Fruit fly (Drosophila melanogaster) whole organism, wandering third instar larva: ENCODE results near the gene CG1628.
A peak's percentile ranks its signal among the peaks of the same experiment; 100 is the strongest.

Experiments
- HLH106 ChIP-seq: fragments of 200-800 bp; optimal IDR thresholded peaks from 3 replicates; lab custom pipeline; 2019; ENCODE audit warnings: missing biosample characterization, mild to moderate bottlenecking, missing genetic modification characterization, moderate library complexity
- Hr78 ChIP-seq: fragments of >200 bp; optimal IDR thresholded peaks from 2 replicates; lab custom pipeline; 2017; ENCODE audit warnings: missing biosample characterization, missing genetic modification characterization
- Myc ChIP-seq: fragments of >200 bp; optimal IDR thresholded peaks from 2 replicates; lab custom pipeline; 2017
- OdsH ChIP-seq: fragments of 200-800 bp; sonication (Bioruptor generic); optimal IDR thresholded peaks from 2 replicates; lab custom pipeline; 2016; ENCODE audit warnings: missing biosample characterization, mild to moderate bottlenecking, missing genetic modification characterization

DNA sequence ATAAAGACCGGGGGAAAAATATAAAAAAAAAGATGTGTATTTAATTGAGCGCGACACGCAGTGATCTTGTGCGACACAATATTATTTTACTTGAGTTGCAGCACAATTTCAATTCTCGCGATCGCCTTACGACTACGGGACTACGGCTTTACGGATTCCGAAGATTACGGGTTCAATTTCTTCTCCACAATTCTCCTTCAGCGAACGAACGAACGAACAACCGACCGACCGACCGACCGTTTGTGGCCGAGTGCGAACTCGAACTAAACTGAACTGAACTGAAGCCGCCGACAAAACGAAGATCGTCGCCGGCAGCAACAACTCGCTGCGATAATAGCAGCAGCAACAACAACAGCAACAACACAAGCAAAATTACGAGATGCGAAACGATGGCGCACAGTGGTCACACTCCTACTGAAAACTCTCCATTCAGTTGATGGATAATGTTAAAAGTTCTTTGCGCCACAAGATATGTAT is 17.3 kb downstream of the CG1628 start, which contains the start of gene spri:
- TF ChIP-seq Myc (lab: Kevin White, UChicago) (no peak), Hr78 (no peak), OdsH (GFP tag; lab: Kevin White, UChicago) (peak; percentile 2), HLH106 (tag; lab: Kevin White, UChicago) (no peak)
